Fruit fly (Drosophila melanogaster): ENCODE measurements around the gene Reck.

DNA sequence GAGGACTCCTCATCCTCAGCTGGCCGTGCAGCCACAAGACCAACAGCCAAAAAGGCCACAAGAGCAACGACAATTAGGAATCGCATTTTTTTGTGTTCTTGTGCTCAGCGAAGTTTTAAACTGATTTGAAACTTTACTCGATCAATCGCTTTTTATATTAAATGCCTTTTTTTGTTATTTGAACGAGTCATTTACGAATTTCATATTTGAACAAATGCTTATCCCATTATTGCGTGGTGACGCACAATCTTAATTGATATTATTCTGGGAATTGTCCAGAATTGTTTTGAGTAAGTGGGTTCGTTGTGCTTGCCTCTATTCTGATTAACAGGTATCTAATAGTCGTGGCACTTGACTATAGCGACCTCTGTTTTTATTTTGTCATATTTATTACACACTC is 38.5 kb upstream of the Reck start, which contains the start of gene CG13461:
- TF ChIP-seq CG8159 (tag; optimal IDR thresholded peaks at IDR 0.05) (no peak), Pif1A (GFP tag; optimal IDR thresholded peaks at IDR 0.05) (no peak), Ets98B (GFP tag; IDR thresholded peaks at IDR 0.05) (no peak), CG9948 (tag; optimal IDR thresholded peaks at IDR 0.05) (no peak)

Data from whole organism, pupa.